Worm (Caenorhabditis elegans): ENCODE data around the gene F56D6.19.
A peak's percentile ranks its signal among the peaks of the same experiment; 100 is the strongest.

The F56D6.19 gene

ce11 chrIV:3899719-3900554 lies 14.6 kb upstream of the F56D6.19 start, which contains the start of gene srz-62 (continued):
- TF ChIP-seq madf-5 (GFP tag; IDR thresholded peaks at IDR 0.05) (no peak), pha-4 (GFP tag; IDR thresholded peaks at IDR 0.05) (no peak), pha-4 (tag; optimal IDR thresholded peaks at IDR 0.05) (peak; percentile 16), duxl-1 (tag; optimal IDR thresholded peaks at IDR 0.05; ENCODE audit: poor library complexity) (peak; percentile 47), zfp-3 (GFP tag; conservative IDR thresholded peaks at IDR 0.05) (0 out of 2 replicates have a peak, but pooled peaks have one; percentile 26), ceh-28 (tag; optimal IDR thresholded peaks at IDR 0.05) (no peak), jun-1 (tag; optimal IDR thresholded peaks at IDR 0.05) (peak; percentile 80), lin-1 (GFP tag; IDR thresholded peaks at IDR 0.05) (peak; percentile 97), nhr-42 (GFP tag; IDR thresholded peaks at IDR 0.05) (no peak), tra-1 (GFP tag; IDR thresholded peaks at IDR 0.05) (peak; percentile 95), attf-4 (tag; optimal IDR thresholded peaks at IDR 0.05) (no peak), lim-7 (GFP tag; IDR thresholded peaks at IDR 0.05) (no peak), mxl-3 (GFP tag; optimal IDR thresholded peaks at IDR 0.05) (peak; percentile 13), nhr-6 (tag; optimal IDR thresholded peaks at IDR 0.05) (peak; percentile 75), dmd-6 (GFP tag; IDR thresholded peaks at IDR 0.05) (peak; percentile 99), unc-62 (GFP tag; optimal IDR thresholded peaks at IDR 0.05 in 1 of 2) (peak in 1 of 2 experiments; percentile 63), unc-62 (tag; optimal IDR thresholded peaks at IDR 0.05) (no peak), rbr-2 (tag; optimal IDR thresholded peaks at IDR 0.05) (no peak)

ce11 chrIV:3902955-3903354 lies 11.6 kb upstream of the F56D6.19 start, which contains the start of gene F56D6.6:
Gene F56D6.6 (plus strand): TSS chrIV:3903255.
- TF ChIP-seq daf-12 (tag; optimal IDR thresholded peaks at IDR 0.05): no peak
- no peak for TF ChIP-seq Y105C5A.15 (GFP tag; IDR thresholded peaks at IDR 0.05)
- TF ChIP-seq tag-97 (GFP tag; IDR thresholded peaks at IDR 0.05): no peak
- TF ChIP-seq nhr-76 (tag; optimal IDR thresholded peaks at IDR 0.05): no peak
- no peak for TF ChIP-seq dmd-8 (GFP tag; IDR thresholded peaks at IDR 0.05)
- TF ChIP-seq mep-1 (tag; optimal IDR thresholded peaks at IDR 0.05): no peak
- no peak for TF ChIP-seq lsy-2 (tag; optimal IDR thresholded peaks at IDR 0.05)
- no peak for TF ChIP-seq nhr-42 (GFP tag; IDR thresholded peaks at IDR 0.05)
- no peak for TF ChIP-seq T20F7.1 (GFP tag; optimal IDR thresholded peaks at IDR 0.05)
- TF ChIP-seq lin-15B (tag; optimal IDR thresholded peaks at IDR 0.05): no peak
- TF ChIP-seq nhr-10 (tag; optimal IDR thresholded peaks at IDR 0.05): no peak
- no peak for TF ChIP-seq set-16 (GFP tag; IDR thresholded peaks at IDR 0.05)
- TF ChIP-seq hmg-1.1 (GFP tag; IDR thresholded peaks at IDR 0.05): no peak

- TF ChIP-seq lim-7 (GFP tag; IDR thresholded peaks at IDR 0.05): no peak
- no peak for TF ChIP-seq nhr-10 (tag; optimal IDR thresholded peaks at IDR 0.05)
- TF ChIP-seq aha-1 (tag): no peak
- TF ChIP-seq lsy-2 (tag; optimal IDR thresholded peaks at IDR 0.05): no peak
- no peak for TF ChIP-seq nhr-28 (tag; optimal IDR thresholded peaks at IDR 0.05)
These were observed 9.9 kb upstream of the F56D6.19 start, which contains the start of gene F56D6.21 for ce11 chrIV:3904620-3905019. Gene F56D6.21 (plus strand): TSS chrIV:3904920.

- TF ChIP-seq lsy-2 (tag; optimal IDR thresholded peaks at IDR 0.05): no peak
- TF ChIP-seq daf-12 (tag; optimal IDR thresholded peaks at IDR 0.05): no peak
- no peak for TF ChIP-seq nhr-6 (tag; optimal IDR thresholded peaks at IDR 0.05)
- TF ChIP-seq rbr-2 (tag; optimal IDR thresholded peaks at IDR 0.05): no peak
- TF ChIP-seq lin-13 (GFP tag; optimal IDR thresholded peaks at IDR 0.05): no peak
- no peak for TF ChIP-seq pqm-1 (tag; optimal IDR thresholded peaks at IDR 0.05)
- no peak for TF ChIP-seq dmd-6 (GFP tag; IDR thresholded peaks at IDR 0.05)
- TF ChIP-seq zfp-3 (GFP tag; conservative IDR thresholded peaks at IDR 0.05): no peak
- no peak for TF ChIP-seq zfp-2 (tag; optimal IDR thresholded peaks at IDR 0.05)
- no peak for TF ChIP-seq arid-1 (GFP tag; conservative IDR thresholded peaks at IDR 0.05)
- no peak for TF ChIP-seq daf-19 (GFP tag; conservative IDR thresholded peaks at IDR 0.05)
- TF ChIP-seq nhr-76 (tag; optimal IDR thresholded peaks at IDR 0.05): no peak
- no peak for TF ChIP-seq spr-1 (tag; optimal IDR thresholded peaks at IDR 0.05)
- TF ChIP-seq ceh-28 (tag; optimal IDR thresholded peaks at IDR 0.05): no peak
- TF ChIP-seq Y105C5A.15 (GFP tag; IDR thresholded peaks at IDR 0.05): no peak
- TF ChIP-seq madf-9 (GFP tag; conservative IDR thresholded peaks at IDR 0.05): no peak
- TF ChIP-seq snpc-4 (tag; optimal IDR thresholded peaks at IDR 0.05): no peak
These were observed 8.2 kb upstream of the F56D6.19 start, which contains the start of gene F56D6.11 for ce11 chrIV:3906393-3906792. Gene F56D6.11 (minus strand): TSS chrIV:3906493.

Data from whole organism, L4 larva.